Worm (Caenorhabditis elegans) whole organism, early embryonic: Measurements from ENCODE around the gene grl-29.
A peak's percentile ranks its signal among the peaks of the same experiment; 100 is the strongest.

Experiments used
- B0310.2 ChIP-seq: sonication (generic microtip); optimal IDR thresholded peaks from 2 replicates; lab custom pipeline; 2016; ENCODE audit warnings: mild to moderate bottlenecking, missing genetic modification characterization, missing compliant biosample characterization
- F13C5.2 ChIP-seq: sonication (generic microtip); optimal IDR thresholded peaks from 2 replicates; lab custom pipeline; 2017; ENCODE audit warnings: mild to moderate bottlenecking, missing genetic modification characterization, inconsistent platforms, missing compliant biosample characterization
- aly-1 ChIP-seq: sonication (generic microtip); optimal IDR thresholded peaks from 2 replicates; lab custom pipeline; 2016; ENCODE audit warnings: missing genetic modification characterization, missing compliant biosample characterization
- ama-1 ChIP-seq: fragments of 150-350 bp; optimal IDR thresholded peaks from 2 replicates; lab custom pipeline; 2014
- ceh-13 ChIP-seq: fragments of 200-800 bp; sonication (Bioruptor generic); optimal IDR thresholded peaks from 2 replicates; lab custom pipeline; 2018; ENCODE audit warnings: mild to moderate bottlenecking, missing genetic modification characterization, missing compliant biosample characterization
- ceh-36 ChIP-seq: sonication (generic microtip); optimal IDR thresholded peaks from 2 replicates; lab custom pipeline; 2016; ENCODE audit warnings: missing genetic modification characterization, inconsistent platforms, missing compliant biosample characterization
- flt-1 ChIP-seq: fragments of 200-800 bp; sonication (Bioruptor generic); IDR thresholded peaks from 2 replicates; pipeline ENCODE4 v1.3.6; 2022; ENCODE audit warnings: missing genetic modification characterization, missing compliant biosample characterization
- hmbx-1 ChIP-seq: sonication (generic microtip); optimal IDR thresholded peaks from 2 replicates; lab custom pipeline; 2016; ENCODE audit warnings: mild to moderate bottlenecking, missing genetic modification characterization, missing compliant biosample characterization
- pes-1 ChIP-seq: fragments of 200-800 bp; sonication (Bioruptor generic); IDR thresholded peaks from 2 replicates; pipeline ENCODE4 v1.3.6; 2022; ENCODE audit warnings: missing genetic modification reagents, missing genetic modification characterization, missing compliant biosample characterization
- scrt-1 ChIP-seq: fragments of 200-800 bp; sonication (Bioruptor generic); IDR thresholded peaks from 2 replicates; pipeline ENCODE4 v1.3.6; 2022; ENCODE audit warnings: missing genetic modification characterization, missing compliant biosample characterization
- tbx-11 ChIP-seq: fragments of 200-800 bp; sonication (Bioruptor generic); IDR thresholded peaks from 2 replicates; pipeline ENCODE4 v1.3.6; 2022; ENCODE audit warnings: missing genetic modification characterization, missing compliant biosample characterization
- tbx-37 ChIP-seq: fragments of 200-800 bp; sonication (Bioruptor generic); conservative IDR thresholded peaks from 2 replicates; pipeline ENCODE4 v1.3.6; 2022; ENCODE audit warnings: missing genetic modification reagents, missing genetic modification characterization, missing compliant biosample characterization
- tra-4 ChIP-seq: sonication (generic microtip); optimal IDR thresholded peaks from 2 replicates; lab custom pipeline; 2017; ENCODE audit warnings: missing genetic modification characterization, missing compliant biosample characterization

DNA sequence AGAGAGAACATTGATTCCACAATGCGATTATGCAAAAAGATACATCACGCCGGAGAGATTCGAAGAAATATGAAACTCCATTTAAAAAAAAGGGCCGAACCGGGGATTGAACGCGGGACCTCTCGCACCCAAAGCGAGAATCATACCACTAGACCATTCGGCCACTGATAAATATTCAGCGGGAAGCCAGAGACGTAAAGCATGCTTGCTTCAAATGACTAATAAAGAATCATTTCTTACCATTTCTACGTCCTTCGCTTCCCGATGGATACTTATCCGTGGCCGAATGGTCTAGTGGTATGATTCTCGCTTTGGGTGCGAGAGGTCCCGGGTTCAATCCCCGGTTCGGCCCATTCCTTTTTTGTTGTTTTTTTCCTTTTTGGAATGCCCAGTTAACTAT is 33.2 kb upstream of the grl-29 start:
- TF ChIP-seq ama-1 (lab: Kevin White, UChicago) (no peak), scrt-1 (GFP tag; lab: Robert Waterston, UW) (no peak), hmbx-1 (tag; lab: Kevin White, UChicago) (no peak), flt-1 (GFP tag; lab: Robert Waterston, UW) (no peak), pes-1 (0 out of 2 replicates have a peak, but pooled peaks have one; percentile 23), ceh-36 (tag; lab: Kevin White, UChicago) (no peak), tbx-11 (GFP tag; lab: Robert Waterston, UW) (no peak), F13C5.2 (no peak), tra-4 (tag; lab: Kevin White, UChicago) (no peak), ceh-13 (GFP tag; lab: Kevin White, UChicago) (no peak), B0310.2 (tag; lab: Kevin White, UChicago) (no peak), aly-1 (tag; lab: Kevin White, UChicago) (no peak), tbx-37 (GFP tag; lab: Robert Waterston, UW) (no peak)
